Worm (Caenorhabditis elegans) whole organism, L2 larva: ENCODE results near the gene F16B12.7.

Experiments used
- ZK546.5 ChIP-seq: sonication (generic microtip); optimal IDR thresholded peaks from 2 replicates; lab custom pipeline; 2017; ENCODE audit warnings: missing biosample characterization, missing genetic modification characterization
- aly-2 ChIP-seq: fragments of 150-350 bp; optimal IDR thresholded peaks from 2 replicates; lab custom pipeline; 2014; ENCODE audit warnings: missing biosample characterization, missing genetic modification characterization
- ama-1 ChIP-seq: fragments of 150-350 bp; optimal IDR thresholded peaks from 2 replicates; lab custom pipeline; 2018; ENCODE audit warnings: inconsistent platforms
- blmp-1 ChIP-seq: sonication (generic microtip); optimal IDR thresholded peaks from 2 replicates; lab custom pipeline; 2017; ENCODE audit warnings: missing genetic modification characterization, mild to moderate bottlenecking, missing compliant biosample characterization, antibody characterized with exemption, moderate library complexity; ENCODE audit not compliant: insufficient read depth
- fos-1 ChIP-seq: fragments of 150-350 bp; optimal IDR thresholded peaks from 2 replicates; lab custom pipeline; 2014; ENCODE audit warnings: missing biosample characterization, missing genetic modification characterization
- lin-13 ChIP-seq: fragments of 150-350 bp; optimal IDR thresholded peaks from 2 replicates; lab custom pipeline; 2014; ENCODE audit warnings: missing biosample characterization, missing genetic modification reagents, missing genetic modification characterization
- nhr-21 ChIP-seq: fragments of 150-350 bp; optimal IDR thresholded peaks from 2 replicates; lab custom pipeline; 2014; ENCODE audit warnings: missing biosample characterization, missing genetic modification characterization
- nhr-237 ChIP-seq: fragments of 150-350 bp; optimal IDR thresholded peaks from 2 replicates; lab custom pipeline; 2014; ENCODE audit warnings: missing biosample characterization, missing genetic modification characterization
- nhr-25 ChIP-seq: fragments of 150-350 bp; sonication (generic microtip); optimal IDR thresholded peaks from 3 replicates; lab custom pipeline; 2014; ENCODE audit warnings: missing biosample characterization, missing genetic modification characterization
- snpc-4 ChIP-seq: fragments of 150-350 bp; optimal IDR thresholded peaks from 2 replicates; lab custom pipeline; 2014; ENCODE audit warnings: missing biosample characterization, missing genetic modification characterization
- unc-39 ChIP-seq: fragments of 150-350 bp; optimal IDR thresholded peaks from 2 replicates; lab custom pipeline; 2014; ENCODE audit warnings: missing biosample characterization, missing genetic modification characterization
- unc-62 ChIP-seq: fragments of 150-350 bp; optimal IDR thresholded peaks from 2 replicates; lab custom pipeline; 2014; ENCODE audit warnings: missing biosample characterization, missing genetic modification reagents, missing genetic modification characterization
- zag-1 ChIP-seq: fragments of 150-350 bp; optimal IDR thresholded peaks from 2 replicates; lab custom pipeline; 2014; ENCODE audit warnings: missing biosample characterization, missing genetic modification characterization

- TF ChIP-seq nhr-237 (tag; lab: Kevin White, UChicago): no peak
- no peak for TF ChIP-seq unc-39 (tag; lab: Kevin White, UChicago)
- no peak for TF ChIP-seq nhr-25 (tag; lab: Kevin White, UChicago)
- TF ChIP-seq lin-13 (GFP tag; lab: Kevin White, UChicago): no peak
- no peak for TF ChIP-seq snpc-4 (tag; lab: Kevin White, UChicago)
- TF ChIP-seq nhr-21 (tag; lab: Kevin White, UChicago): no peak
- no peak for TF ChIP-seq zag-1 (tag; lab: Kevin White, UChicago)
- TF ChIP-seq aly-2 (tag; lab: Kevin White, UChicago): no peak
- no peak for TF ChIP-seq blmp-1
- no peak for TF ChIP-seq unc-62 (GFP tag; lab: Kevin White, UChicago)
- TF ChIP-seq ama-1 (lab: Kevin White, UChicago): no peak
- no peak for TF ChIP-seq fos-1
- TF ChIP-seq ZK546.5 (tag; lab: Kevin White, UChicago): no peak
These were observed 18.3 kb upstream of the F16B12.7 start, which contains the start of gene dsl-4 for ce11 chrX:14090089-14090488.
